Worm (Caenorhabditis elegans): ENCODE data around the gene H01M10.1.

The H01M10.1 gene

DNA sequence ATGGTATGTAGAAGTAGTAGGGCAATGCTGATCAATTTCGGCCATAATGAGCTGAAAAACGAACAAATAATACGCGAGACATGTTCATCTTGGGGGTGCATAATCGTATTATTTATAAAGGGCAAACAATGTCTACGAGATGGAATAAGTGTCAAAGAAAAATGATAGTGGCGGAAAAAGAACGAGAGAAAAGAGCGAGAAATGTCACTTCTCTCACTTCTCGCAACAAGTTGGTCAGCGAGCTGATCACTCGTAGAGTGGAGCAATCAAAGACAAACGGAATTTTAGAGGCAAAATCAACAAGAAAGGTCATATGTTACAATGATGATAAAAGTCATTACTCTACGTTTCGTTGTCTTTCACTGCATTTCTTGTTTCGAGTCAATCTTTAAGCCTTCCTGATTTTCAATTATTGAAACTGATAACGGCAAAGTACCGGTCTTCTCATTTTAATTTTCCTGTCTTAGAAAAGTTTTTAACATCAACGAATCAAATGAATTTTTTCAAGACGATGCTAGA lies 39.3 kb downstream of the H01M10.1 start, which contains the start of gene F52H2.3:
F52H2.3 (minus strand) TSS at position 51 of the 519 bp plus-strand sequence.
- TF ChIP-seq ztf-29 (GFP tag; IDR thresholded peaks at IDR 0.05) (no peak), ztf-23 (GFP tag; IDR thresholded peaks at IDR 0.05) (no peak), flt-1 (GFP tag; IDR thresholded peaks at IDR 0.05) (no peak), T22C8.4 (GFP tag; IDR thresholded peaks at IDR 0.05) (no peak), tab-1 (GFP tag; IDR thresholded peaks at IDR 0.05) (no peak), ref-1 (GFP tag; conservative IDR thresholded peaks at IDR 0.05) (no peak), med-1 (GFP tag; optimal IDR thresholded peaks at IDR 0.05; ENCODE audit: insufficient read depth) (no peak), cog-1 (tag; optimal IDR thresholded peaks at IDR 0.05) (no peak), klf-2 (GFP tag; conservative IDR thresholded peaks at IDR 0.05) (no peak)

DNA sequence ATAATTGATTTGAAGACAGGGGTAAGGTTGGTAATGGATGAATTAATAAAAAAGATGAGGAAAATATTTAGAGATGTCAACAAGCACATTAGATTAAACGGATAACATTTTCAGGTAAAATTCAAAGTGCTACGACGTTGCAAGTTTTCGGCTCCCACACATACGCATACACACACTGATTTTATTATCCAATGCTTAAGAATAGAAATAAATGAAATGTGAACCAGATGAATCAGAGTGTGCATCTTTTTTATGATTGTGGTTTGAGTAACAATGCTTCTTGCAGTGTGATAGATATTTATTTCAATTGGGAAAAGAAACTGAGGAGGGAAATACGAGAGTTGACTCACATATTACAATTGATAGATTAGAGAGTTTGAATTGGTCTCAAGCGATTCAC lies 41.7 kb downstream of the H01M10.1 start:
- no peak for TF ChIP-seq ztf-23 (GFP tag; IDR thresholded peaks at IDR 0.05)
- no peak for TF ChIP-seq cog-1 (tag; optimal IDR thresholded peaks at IDR 0.05)
- TF ChIP-seq klf-2 (GFP tag; conservative IDR thresholded peaks at IDR 0.05) = no peak
- TF ChIP-seq tab-1 (GFP tag; IDR thresholded peaks at IDR 0.05) = no peak
- no peak for TF ChIP-seq flt-1 (GFP tag; IDR thresholded peaks at IDR 0.05)
- no peak for TF ChIP-seq ztf-29 (GFP tag; IDR thresholded peaks at IDR 0.05)
- TF ChIP-seq med-1 (GFP tag; optimal IDR thresholded peaks at IDR 0.05; ENCODE audit: insufficient read depth) = no peak
- TF ChIP-seq ref-1 (GFP tag; conservative IDR thresholded peaks at IDR 0.05) = no peak
- no peak for TF ChIP-seq T22C8.4 (GFP tag; IDR thresholded peaks at IDR 0.05)

DNA sequence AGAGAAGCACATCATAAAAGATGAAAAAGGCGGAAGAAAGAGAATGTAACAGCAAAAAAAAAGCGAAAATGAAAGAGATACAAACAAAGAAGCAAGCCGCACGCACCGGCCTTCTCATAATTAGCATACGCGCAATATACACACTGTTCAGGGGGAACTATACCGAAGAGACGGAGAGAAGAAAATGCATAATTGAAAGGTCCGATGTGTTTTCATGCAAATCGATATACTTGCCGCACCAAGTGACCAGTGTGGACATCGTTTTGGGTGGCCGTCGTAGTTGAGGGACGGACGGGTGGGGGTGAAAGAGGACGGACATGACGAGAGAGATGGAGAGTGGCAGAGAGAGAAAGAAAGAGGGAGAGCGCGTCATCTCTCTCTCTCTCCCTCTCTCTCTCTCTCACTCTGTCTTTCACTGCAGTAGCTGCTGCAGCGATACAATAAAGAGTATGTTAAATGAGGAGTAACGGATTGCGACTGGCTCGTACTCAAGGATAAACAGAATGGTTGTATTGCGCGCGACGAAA lies 44.1 kb downstream of the H01M10.1 start:
- TF ChIP-seq flt-1 (GFP tag; IDR thresholded peaks at IDR 0.05) (peak; percentile 73), ztf-23 (GFP tag; IDR thresholded peaks at IDR 0.05) (no peak), ref-1 (GFP tag; conservative IDR thresholded peaks at IDR 0.05) (no peak), T22C8.4 (GFP tag; IDR thresholded peaks at IDR 0.05) (peak; percentile 78), klf-2 (GFP tag; conservative IDR thresholded peaks at IDR 0.05) (no peak), tab-1 (GFP tag; IDR thresholded peaks at IDR 0.05) (0 out of 2 replicates have a peak, but pooled peaks have one; percentile 17), med-1 (GFP tag; optimal IDR thresholded peaks at IDR 0.05; ENCODE audit: insufficient read depth) (no peak), cog-1 (tag; optimal IDR thresholded peaks at IDR 0.05) (peak; percentile 96), ztf-29 (GFP tag; IDR thresholded peaks at IDR 0.05) (peak; percentile 63; the same call in 1 of the 2 replicates)

DNA sequence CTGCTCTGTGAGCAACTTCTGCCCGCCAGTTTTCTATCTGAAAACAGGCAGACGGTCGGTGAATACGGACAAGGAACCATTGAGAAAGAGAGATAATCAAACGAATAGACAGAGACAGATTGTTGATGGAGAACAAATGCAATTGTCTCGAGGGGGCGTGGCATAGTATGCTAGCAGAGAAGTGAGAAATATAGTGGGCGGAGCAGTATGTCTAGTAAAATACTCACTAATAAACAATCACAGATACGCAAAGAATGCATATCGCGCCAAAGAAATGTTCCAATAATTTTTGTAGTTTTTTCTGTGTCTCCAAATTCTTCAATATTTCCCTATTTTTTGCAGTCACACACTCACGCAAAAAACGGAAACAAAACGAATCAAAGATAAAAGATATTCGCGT lies 48.0 kb downstream of the H01M10.1 start, which contains the start of gene tbc-12:
tbc-12 (minus strand) TSS at position 101 of the 400 bp plus-strand sequence.
- TF ChIP-seq med-1 (GFP tag; optimal IDR thresholded peaks at IDR 0.05; ENCODE audit: insufficient read depth) (no peak), tab-1 (GFP tag; IDR thresholded peaks at IDR 0.05) (no peak), T22C8.4 (GFP tag; IDR thresholded peaks at IDR 0.05) (no peak), ztf-23 (GFP tag; IDR thresholded peaks at IDR 0.05) (no peak), flt-1 (GFP tag; IDR thresholded peaks at IDR 0.05) (no peak), ref-1 (GFP tag; conservative IDR thresholded peaks at IDR 0.05) (no peak), klf-2 (GFP tag; conservative IDR thresholded peaks at IDR 0.05) (no peak), cog-1 (tag; optimal IDR thresholded peaks at IDR 0.05) (no peak), ztf-29 (GFP tag; IDR thresholded peaks at IDR 0.05) (no peak)

DNA sequence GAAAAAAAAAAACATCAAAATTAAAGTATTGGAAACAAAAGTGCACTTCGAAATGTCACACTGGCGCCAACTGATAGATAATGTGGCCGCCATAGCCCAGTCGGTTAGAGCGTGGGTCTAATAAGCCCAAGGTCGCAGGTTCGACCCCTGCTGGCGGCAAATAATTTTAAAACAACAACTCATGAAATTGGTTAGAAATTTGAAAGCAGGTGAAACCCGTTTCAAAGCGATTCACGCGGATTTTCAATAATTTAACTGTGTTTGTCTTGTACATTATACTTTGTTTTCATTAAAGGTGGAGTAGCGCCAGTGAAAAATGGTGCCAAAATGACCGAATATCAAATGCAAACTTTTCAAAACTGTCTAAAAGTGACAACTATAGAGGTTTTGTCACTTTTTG lies 49.1 kb downstream of the H01M10.1 start:
- no peak for TF ChIP-seq klf-2 (GFP tag; conservative IDR thresholded peaks at IDR 0.05)
- TF ChIP-seq T22C8.4 (GFP tag; IDR thresholded peaks at IDR 0.05) = no peak
- TF ChIP-seq ztf-23 (GFP tag; IDR thresholded peaks at IDR 0.05) = no peak
- TF ChIP-seq cog-1 (tag; optimal IDR thresholded peaks at IDR 0.05) = no peak
- no peak for TF ChIP-seq tab-1 (GFP tag; IDR thresholded peaks at IDR 0.05)
